Worm (Caenorhabditis elegans) whole organism, L2 larva: Measurements from ENCODE around the gene Y119D3B.12.

ENCODE experiments used
- mbf-1 ChIP-seq: sonication (generic microtip); optimal IDR thresholded peaks from 2 replicates; lab custom pipeline; 2017; ENCODE audit warnings: missing biosample characterization, missing genetic modification characterization
- mdl-1 ChIP-seq, 2 experiments: fragments of 150-350 bp in 1 of 2; sonication (generic microtip) in 1 of 2; optimal IDR thresholded peaks; 2 replicates each; lab custom pipeline; 2017; ENCODE audit warnings: missing biosample characterization in 2 of 2, missing genetic modification characterization in 2 of 2
- nhr-12 ChIP-seq: fragments of 150-350 bp; optimal IDR thresholded peaks from 2 replicates; lab custom pipeline; 2014; ENCODE audit warnings: missing biosample characterization, missing genetic modification characterization
- nhr-23 ChIP-seq: fragments of 150-350 bp; optimal IDR thresholded peaks from 2 replicates; lab custom pipeline; 2014; ENCODE audit warnings: missing biosample characterization, missing genetic modification reagents, missing genetic modification characterization
- skn-1 ChIP-seq: sonication (generic microtip); optimal IDR thresholded peaks from 2 replicates; lab custom pipeline; 2017; ENCODE audit warnings: missing biosample characterization, missing genetic modification characterization
- ztf-4 ChIP-seq: fragments of 150-350 bp; optimal IDR thresholded peaks from 2 replicates; lab custom pipeline; 2014; ENCODE audit warnings: missing biosample characterization, missing genetic modification characterization

DNA sequence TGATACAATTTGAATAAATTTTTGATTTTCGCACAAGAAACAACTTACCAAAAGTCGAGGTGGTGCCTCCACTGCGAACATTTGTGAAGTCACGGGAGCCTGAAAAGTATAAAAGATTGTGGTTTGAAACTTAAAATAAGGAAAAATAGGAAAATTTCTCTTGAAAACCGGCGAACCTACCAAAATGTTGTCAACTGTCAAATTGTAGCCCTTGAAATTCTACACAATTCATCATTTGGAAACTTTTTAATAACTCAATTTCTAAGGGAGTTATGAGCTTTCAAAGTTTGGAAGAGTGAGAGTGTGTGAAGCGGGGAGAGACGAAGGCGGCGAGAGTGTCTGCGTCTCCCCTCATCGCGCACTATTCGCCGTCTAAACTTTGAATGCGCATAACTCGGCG lies 27.8 kb downstream of the Y119D3B.12 start, which contains the start of gene pes-4:
- no peak for TF ChIP-seq skn-1
- no peak for TF ChIP-seq ztf-4 (tag; lab: Kevin White, UChicago)
- TF ChIP-seq mbf-1 (tag; lab: Kevin White, UChicago) = no peak
- no peak for TF ChIP-seq nhr-12 (tag; lab: Kevin White, UChicago)
- TF ChIP-seq nhr-23 (tag; lab: Kevin White, UChicago) = no peak
- TF ChIP-seq mdl-1 (tag; optimal IDR thresholded peaks at IDR 0.05; lab: Kevin White, UChicago) = no peak
